Fruit fly (Drosophila melanogaster): ENCODE data around the gene CG6664.

Gene CG6664

dm6 chr3L:16975638-16976528 lies 40.1 kb downstream of the CG6664 start (continued):
- TF ChIP-seq CG4328 (GFP tag; optimal IDR thresholded peaks at IDR 0.05) (no peak), Deaf1 (tag; optimal IDR thresholded peaks at IDR 0.05) (peak; percentile 76), Aef1 (GFP tag; IDR thresholded peaks at IDR 0.05) (no peak), phol (tag; optimal IDR thresholded peaks at IDR 0.05) (peak; percentile 25), CG8290 (GFP tag; optimal IDR thresholded peaks at IDR 0.05) (no peak), CG8290 (tag; optimal IDR thresholded peaks at IDR 0.05) (peak in 1 of 2 experiments; percentile 4), CG17361 (GFP tag; IDR thresholded peaks at IDR 0.05) (peak; percentile 66; the same call in 1 of the 3 replicates), schlank (tag; optimal IDR thresholded peaks at IDR 0.05) (no peak), zen2 (GFP tag; IDR thresholded peaks at IDR 0.05; ENCODE audit: partially characterized antibody) (0 out of 3 replicates have a peak, but pooled peaks have one; percentile 28), CG32532 (GFP tag; IDR thresholded peaks at IDR 0.05) (peak; percentile 16; the same call in 1 of the 2 replicates), vvl (GFP tag; IDR thresholded peaks at IDR 0.05) (peak; percentile 24; the same call in 1 of the 2 replicates), dmrt99B (tag; optimal IDR thresholded peaks at IDR 0.05) (peak; percentile 11), ci (GFP tag; IDR thresholded peaks at IDR 0.05) (peak; percentile 73; the same call in 2 of the 3 replicates), lola (GFP tag; optimal IDR thresholded peaks at IDR 0.05) (peak in 1 of 3 experiments; percentile 65), Adf1 (GFP tag; IDR thresholded peaks at IDR 0.05) (peak; percentile 96), CG8359 (GFP tag; optimal IDR thresholded peaks at IDR 0.05; ENCODE audit: borderline replicate concordance) (peak; percentile 27), crol (GFP tag; IDR thresholded peaks at IDR 0.05) (no peak), bbx (GFP tag; IDR thresholded peaks at IDR 0.05; ENCODE audit: partially characterized antibody) (peak; percentile 39; the same call in 1 of the 2 replicates), CG42726 (GFP tag; IDR thresholded peaks at IDR 0.05; ENCODE audit: partially characterized antibody) (0 out of 2 replicates have a peak, but pooled peaks have one; percentile 14), CG11504 (tag; optimal IDR thresholded peaks at IDR 0.05) (peak; percentile 8), CG10979 (tag; optimal IDR thresholded peaks at IDR 0.05) (peak; percentile 26), CG13287 (GFP tag; IDR thresholded peaks at IDR 0.05; ENCODE audit: partially characterized antibody) (peak; percentile 39; the same call in 1 of the 2 replicates), Gug (GFP tag; IDR thresholded peaks at IDR 0.05) (no peak), CG1602 (GFP tag; optimal IDR thresholded peaks at IDR 0.05) (peak; percentile 8), Bgb (GFP tag; IDR thresholded peaks at IDR 0.05; ENCODE audit: partially characterized antibody) (peak; percentile 45; the same call in 1 of the 2 replicates), CG4404 (GFP tag; IDR thresholded peaks at IDR 0.05) (no peak), slbo (GFP tag; IDR thresholded peaks at IDR 0.05) (0 out of 2 replicates have a peak, but pooled peaks have one; percentile 4), CG14710 (tag; optimal IDR thresholded peaks at IDR 0.05) (peak; percentile 38), chinmo (GFP tag; IDR thresholded peaks at IDR 0.05; ENCODE audit: partially characterized antibody) (peak; percentile 86; the same call in 2 of the 4 replicates), ham (GFP tag; IDR thresholded peaks at IDR 0.05) (no peak), CG18262 (tag; optimal IDR thresholded peaks at IDR 0.05) (peak; percentile 45), CTCF (GFP tag; optimal IDR thresholded peaks at IDR 0.05) (no peak), CG7745 (tag; optimal IDR thresholded peaks at IDR 0.05) (no peak), CG30403 (GFP tag; optimal IDR thresholded peaks at IDR 0.05) (no peak), CG4820 (GFP tag; optimal IDR thresholded peaks at IDR 0.05) (peak; percentile 6), gem (tag; optimal IDR thresholded peaks at IDR 0.05) (peak; percentile 38), dmrt11E (tag; optimal IDR thresholded peaks at IDR 0.05) (peak; percentile 28), nom (GFP tag; optimal IDR thresholded peaks at IDR 0.05) (peak; percentile 48), NC2α (GFP tag; optimal IDR thresholded peaks at IDR 0.05) (no peak)
